Worm (Caenorhabditis elegans): ENCODE data around the gene C13A10.1.

DNA sequence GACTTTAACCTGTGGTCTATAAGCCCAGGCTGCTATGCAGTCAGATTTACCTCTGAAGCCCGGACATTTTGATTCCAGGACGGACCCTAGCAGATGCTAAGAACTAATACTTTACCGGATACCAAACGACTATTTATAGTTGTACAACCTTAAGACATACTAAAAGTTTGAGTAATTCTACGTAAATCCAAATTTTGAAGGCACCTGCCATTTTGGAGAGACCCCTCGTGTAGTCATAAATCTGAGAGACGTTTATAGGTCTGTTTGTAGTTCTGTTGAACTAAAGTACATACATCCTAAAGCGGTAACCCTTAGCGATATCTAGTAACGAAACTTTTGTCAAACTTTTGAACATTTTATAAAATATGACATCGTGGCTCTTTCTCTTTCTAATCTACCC, 42.9 kb upstream of the C13A10.1 start, which contains the start of gene F54D12.2:
- TF ChIP-seq unc-62 (GFP tag; optimal IDR thresholded peaks at IDR 0.05) (no peak), hlh-17 (GFP tag; optimal IDR thresholded peaks at IDR 0.05; ENCODE audit: borderline replicate concordance) (no peak), nhr-12 (tag; optimal IDR thresholded peaks at IDR 0.05) (no peak), nhr-237 (tag; optimal IDR thresholded peaks at IDR 0.05) (no peak), aha-1 (tag; optimal IDR thresholded peaks at IDR 0.05) (no peak), unc-130 (tag; optimal IDR thresholded peaks at IDR 0.05) (no peak)

All from whole organism, L1 larva.